Fruit fly (Drosophila melanogaster) whole organism, prepupa: ENCODE results near the gene CG33796.
A peak's percentile ranks its signal among the peaks of the same experiment; 100 is the strongest.

ENCODE experiments used
- Blimp-1 ChIP-seq: fragments of 200-800 bp; sonication (Bioruptor generic); optimal IDR thresholded peaks from 3 replicates; lab custom pipeline; 2017; ENCODE audit warnings: missing biosample characterization, missing genetic modification characterization, mild to moderate bottlenecking, moderate library complexity, missing genetic modification reagents
- CG10631 ChIP-seq: fragments of 200-800 bp; sonication (Bioruptor generic); optimal IDR thresholded peaks from 2 replicates; lab custom pipeline; 2016; ENCODE audit warnings: missing biosample characterization, missing genetic modification characterization
- CG10669 ChIP-seq: fragments of 200-800 bp; sonication (Bioruptor generic); optimal IDR thresholded peaks from 3 replicates; lab custom pipeline; 2018; ENCODE audit warnings: missing biosample characterization, mild to moderate bottlenecking, missing genetic modification characterization, moderate library complexity
- CG11294 ChIP-seq: fragments of 200-800 bp; sonication (Bioruptor generic); IDR thresholded peaks from 2 replicates; pipeline ENCODE4 v1.3.6; 2022; ENCODE audit warnings: missing biosample characterization, missing genetic modification characterization
- CG11762 ChIP-seq: fragments of 200-800 bp; sonication (Bioruptor generic); optimal IDR thresholded peaks from 3 replicates; lab custom pipeline; 2016; ENCODE audit warnings: missing biosample characterization, missing genetic modification characterization; ENCODE audit not compliant: insufficient read depth
- CG11902 ChIP-seq: fragments of 200-800 bp; sonication (Bioruptor generic); optimal IDR thresholded peaks from 3 replicates; lab custom pipeline; 2016; ENCODE audit warnings: missing biosample characterization, missing genetic modification characterization
- CG1621 ChIP-seq: fragments of 200-800 bp; sonication (Bioruptor generic); optimal IDR thresholded peaks from 3 replicates; lab custom pipeline; 2018; ENCODE audit warnings: missing biosample characterization, mild to moderate bottlenecking, missing genetic modification characterization
- CG16779 ChIP-seq: fragments of 200-800 bp; sonication (Bioruptor generic); optimal IDR thresholded peaks from 3 replicates; lab custom pipeline; 2017; ENCODE audit warnings: missing biosample characterization, mild to moderate bottlenecking, missing genetic modification characterization
- CG31627 ChIP-seq: fragments of 200-800 bp; sonication (Bioruptor generic); optimal IDR thresholded peaks from 3 replicates; lab custom pipeline; 2016; ENCODE audit warnings: missing biosample characterization, missing genetic modification characterization
- CG32006 ChIP-seq: fragments of 200-800 bp; sonication (Bioruptor generic); optimal IDR thresholded peaks from 3 replicates; lab custom pipeline; 2017; ENCODE audit warnings: missing biosample characterization, mild to moderate bottlenecking, missing genetic modification characterization
- CG34406 ChIP-seq: fragments of 200-800 bp; sonication (Bioruptor generic); optimal IDR thresholded peaks from 3 replicates; lab custom pipeline; 2016; ENCODE audit warnings: missing biosample characterization, missing genetic modification characterization
- CG4318 ChIP-seq: fragments of 200-800 bp; sonication (Bioruptor generic); optimal IDR thresholded peaks from 3 replicates; lab custom pipeline; 2017; ENCODE audit warnings: missing biosample characterization, mild to moderate bottlenecking, missing genetic modification characterization
- CG6792 ChIP-seq: fragments of 200-800 bp; sonication (Bioruptor generic); optimal IDR thresholded peaks from 3 replicates; lab custom pipeline; 2016; ENCODE audit warnings: missing biosample characterization, missing genetic modification characterization
- CG6808 ChIP-seq: fragments of 200-800 bp; sonication (Bioruptor generic); optimal IDR thresholded peaks from 3 replicates; lab custom pipeline; 2017; ENCODE audit warnings: missing biosample characterization, missing genetic modification characterization, mild to moderate bottlenecking, moderate library complexity, missing genetic modification reagents
- CG6854 ChIP-seq: fragments of 200-800 bp; sonication (Bioruptor generic); optimal IDR thresholded peaks from 2 replicates; lab custom pipeline; 2017; ENCODE audit warnings: missing biosample characterization, mild to moderate bottlenecking, missing genetic modification characterization
- CG7368 ChIP-seq: fragments of 200-800 bp; sonication (Bioruptor generic); optimal IDR thresholded peaks from 3 replicates; lab custom pipeline; 2016; ENCODE audit warnings: missing biosample characterization, missing genetic modification characterization
- CG8119 ChIP-seq: fragments of 200-800 bp; sonication (Bioruptor generic); IDR thresholded peaks from 3 replicates; pipeline ENCODE4 v1.3.6; 2022; ENCODE audit warnings: missing biosample characterization, missing genetic modification characterization
- CG8632 ChIP-seq: fragments of 200-800 bp; sonication (Bioruptor generic); optimal IDR thresholded peaks from 3 replicates; lab custom pipeline; 2016; ENCODE audit warnings: missing biosample characterization, missing genetic modification characterization
- CG9139 ChIP-seq: fragments of 200-800 bp; sonication (Bioruptor generic); optimal IDR thresholded peaks from 3 replicates; lab custom pipeline; 2017; ENCODE audit warnings: missing biosample characterization, mild to moderate bottlenecking, missing genetic modification characterization
- Eip75B ChIP-seq: fragments of 200-800 bp; sonication (Bioruptor generic); optimal IDR thresholded peaks from 3 replicates; lab custom pipeline; 2016; ENCODE audit warnings: missing biosample characterization, missing genetic modification characterization
- Eip78C ChIP-seq: fragments of 200-800 bp; sonication (Bioruptor generic); peaks from one replicate; lab custom pipeline; 2016; ENCODE audit warnings: missing biosample characterization, missing genetic modification characterization
- Eip93F ChIP-seq: fragments of 200-800 bp; sonication (Bioruptor generic); optimal IDR thresholded peaks from 2 replicates; lab custom pipeline; 2016; ENCODE audit warnings: missing biosample characterization, mild to moderate bottlenecking, missing genetic modification characterization
- Ets21C ChIP-seq: fragments of 200-800 bp; sonication (Bioruptor generic); optimal IDR thresholded peaks from 3 replicates; lab custom pipeline; 2016; ENCODE audit warnings: missing biosample characterization, missing genetic modification characterization
- Ets96B ChIP-seq: fragments of 200-800 bp; optimal IDR thresholded peaks from 2 replicates; lab custom pipeline; 2019; ENCODE audit warnings: missing biosample characterization, mild to moderate bottlenecking, missing genetic modification characterization, moderate library complexity
- Gug ChIP-seq: fragments of 200-800 bp; sonication (Bioruptor generic); IDR thresholded peaks from 2 replicates; pipeline ENCODE4 v1.3.6; 2022; ENCODE audit warnings: missing biosample characterization, missing genetic modification characterization
- Hr38 ChIP-seq: sonication (Bioruptor generic); optimal IDR thresholded peaks from 2 replicates; lab custom pipeline; 2016; ENCODE audit warnings: missing biosample characterization, missing genetic modification characterization
- Hr39 ChIP-seq: fragments of 200-800 bp; sonication (Bioruptor generic); optimal IDR thresholded peaks from 2 replicates; lab custom pipeline; 2016; ENCODE audit warnings: missing biosample characterization, missing genetic modification characterization
- Lpt ChIP-seq: fragments of 200-800 bp; sonication (Bioruptor generic); optimal IDR thresholded peaks from 3 replicates; lab custom pipeline; 2016; ENCODE audit warnings: missing biosample characterization, missing genetic modification characterization
- OdsH ChIP-seq: fragments of 200-800 bp; sonication (Bioruptor generic); optimal IDR thresholded peaks from 3 replicates; lab custom pipeline; 2016; ENCODE audit warnings: missing biosample characterization, missing genetic modification characterization
- Sox102F ChIP-seq: fragments of 200-800 bp; sonication (Bioruptor generic); optimal IDR thresholded peaks from 2 replicates; lab custom pipeline; 2016; ENCODE audit warnings: missing biosample characterization, mild to moderate bottlenecking, missing genetic modification characterization
- Sox14 ChIP-seq: fragments of 200-800 bp; sonication (Bioruptor generic); optimal IDR thresholded peaks from 3 replicates; lab custom pipeline; 2016; ENCODE audit warnings: missing biosample characterization, missing genetic modification characterization
- achi ChIP-seq: fragments of 200-800 bp; sonication (Bioruptor generic); optimal IDR thresholded peaks from 3 replicates; lab custom pipeline; 2016; ENCODE audit warnings: missing biosample characterization, missing genetic modification characterization
- acj6 ChIP-seq: fragments of 200-800 bp; sonication (Bioruptor generic); optimal IDR thresholded peaks from 3 replicates; lab custom pipeline; 2016; ENCODE audit warnings: missing biosample characterization, missing genetic modification characterization
- cyc ChIP-seq: fragments of 200-800 bp; sonication (Bioruptor generic); optimal IDR thresholded peaks from 3 replicates; lab custom pipeline; 2016; ENCODE audit warnings: missing biosample characterization, missing genetic modification characterization
- dac ChIP-seq: fragments of 200-800 bp; sonication (Bioruptor generic); optimal IDR thresholded peaks from 2 replicates; lab custom pipeline; 2017; ENCODE audit warnings: missing biosample characterization, mild to moderate bottlenecking, missing genetic modification characterization
- dsx ChIP-seq: fragments of 200-800 bp; optimal IDR thresholded peaks from 3 replicates; lab custom pipeline; 2019; ENCODE audit warnings: missing biosample characterization, mild to moderate bottlenecking, missing genetic modification characterization, moderate library complexity; ENCODE audit not compliant: poor library complexity, severe bottlenecking
- esn ChIP-seq: fragments of 200-800 bp; sonication (Bioruptor generic); optimal IDR thresholded peaks from 2 replicates; lab custom pipeline; 2016; ENCODE audit warnings: missing biosample characterization, mild to moderate bottlenecking, missing genetic modification characterization, moderate library complexity
- fd59A ChIP-seq: fragments of 200-800 bp; sonication (Bioruptor generic); optimal IDR thresholded peaks from 2 replicates; lab custom pipeline; 2017; ENCODE audit warnings: missing biosample characterization, mild to moderate bottlenecking, missing genetic modification characterization, missing genetic modification reagents
- fd85E ChIP-seq: fragments of 200-800 bp; sonication (Bioruptor generic); optimal IDR thresholded peaks from 3 replicates; lab custom pipeline; 2016; ENCODE audit warnings: missing biosample characterization, missing genetic modification characterization
- lz ChIP-seq: fragments of 200-800 bp; sonication (Bioruptor generic); optimal IDR thresholded peaks from 3 replicates; lab custom pipeline; 2016; ENCODE audit warnings: missing biosample characterization, missing genetic modification characterization
- net ChIP-seq: fragments of 200-800 bp; sonication (Bioruptor generic); optimal IDR thresholded peaks from 3 replicates; lab custom pipeline; 2016; ENCODE audit warnings: missing biosample characterization, missing genetic modification characterization
- pdm3 ChIP-seq: fragments of 200-800 bp; sonication (Bioruptor generic); optimal IDR thresholded peaks from 3 replicates; lab custom pipeline; 2016; ENCODE audit warnings: missing biosample characterization, missing genetic modification characterization
- spab ChIP-seq: fragments of 200-800 bp; sonication (Bioruptor generic); optimal IDR thresholded peaks from 2 replicates; lab custom pipeline; 2017; ENCODE audit warnings: missing biosample characterization, mild to moderate bottlenecking, missing genetic modification characterization, missing genetic modification reagents
- ss ChIP-seq, 2 experiments: fragments of 200-800 bp; sonication (Bioruptor generic); optimal IDR thresholded peaks; 2 replicates in 1 of 2; 3 replicates in 1 of 2; lab custom pipeline; 2017 to 2018; ENCODE audit warnings: mild to moderate bottlenecking in 2 of 2, missing biosample characterization in 2 of 2, missing genetic modification characterization in 2 of 2, moderate library complexity in 1 of 2
- svp ChIP-seq: fragments of 200-800 bp; sonication (Bioruptor generic); peaks from one replicate; lab custom pipeline; 2016; ENCODE audit warnings: missing biosample characterization, missing genetic modification characterization
- vri ChIP-seq: fragments of 200-800 bp; sonication (Bioruptor generic); optimal IDR thresholded peaks from 3 replicates; lab custom pipeline; 2016; ENCODE audit warnings: missing biosample characterization, mild to moderate bottlenecking, missing genetic modification characterization

The CG33796 gene

dm6 chr3L:16182633-16183462 is 12.9 kb upstream of the CG33796 start (continued):
- TF ChIP-seq achi (GFP tag; lab: Kevin White, UChicago) (peak; percentile 45), CG8119 (no peak), Hr39 (GFP tag; lab: Kevin White, UChicago) (peak; percentile 54), Eip78C (GFP tag; lab: Kevin White, UChicago) (peak; percentile 89), CG6808 (GFP tag; lab: Kevin White, UChicago) (no peak), ss (GFP tag; optimal IDR thresholded peaks at IDR 0.05; lab: Kevin White, UChicago) (peak in 1 of 2 experiments; percentile 14), Ets21C (GFP tag; lab: Kevin White, UChicago) (peak; percentile 29), Lpt (GFP tag; lab: Kevin White, UChicago) (no peak), fd59A (peak; percentile 18)

dm6 chr3L:16181330-16181830 is 11.5 kb upstream of the CG33796 start:
- TF ChIP-seq lz: peak; percentile 56
- TF ChIP-seq Eip75B (GFP tag; lab: Kevin White, UChicago): peak; percentile 51
- peak; percentile 70 for TF ChIP-seq CG34406 (GFP tag; lab: Kevin White, UChicago)
- TF ChIP-seq net: peak; percentile 53
- no peak; the same call in 1 of the 2 replicates for TF ChIP-seq CG11294 (GFP tag; lab: Robert Waterston, UW)
- peak; percentile 83 for TF ChIP-seq CG10669
- peak; percentile 88 for TF ChIP-seq spab (GFP tag; lab: Kevin White, UChicago)
- TF ChIP-seq Eip78C (GFP tag; lab: Kevin White, UChicago): peak; percentile 97
- peak; percentile 48 for TF ChIP-seq CG6792 (GFP tag; lab: Kevin White, UChicago)
- peak; percentile 72 for TF ChIP-seq OdsH (GFP tag; lab: Kevin White, UChicago)
- peak; percentile 50 for TF ChIP-seq Sox14 (GFP tag; lab: Kevin White, UChicago)
- TF ChIP-seq CG8632 (GFP tag; lab: Kevin White, UChicago): peak; percentile 55
- TF ChIP-seq CG11762: peak; percentile 52
- TF ChIP-seq CG6808 (GFP tag; lab: Kevin White, UChicago): peak; percentile 87
- peak; percentile 50 for TF ChIP-seq Blimp-1 (GFP tag; lab: Kevin White, UChicago)
- peak; percentile 76 for TF ChIP-seq CG16779 (tag; lab: Kevin White, UChicago)
- TF ChIP-seq vri (GFP tag; lab: Kevin White, UChicago): peak; percentile 38
- peak; percentile 72 for TF ChIP-seq achi (GFP tag; lab: Kevin White, UChicago)
- peak; percentile 87 for TF ChIP-seq Ets96B (tag; lab: Kevin White, UChicago)
- TF ChIP-seq CG9139 (GFP tag; lab: Kevin White, UChicago): peak; percentile 88
- TF ChIP-seq Lpt (GFP tag; lab: Kevin White, UChicago): peak; percentile 28
- peak; percentile 86 to 87 for TF ChIP-seq ss (GFP tag; optimal IDR thresholded peaks at IDR 0.05; lab: Kevin White, UChicago)
- TF ChIP-seq CG1621 (tag; lab: Kevin White, UChicago): peak; percentile 49
- TF ChIP-seq Gug (GFP tag; lab: Robert Waterston, UW): peak; percentile 57
- peak; percentile 64 for TF ChIP-seq CG11902 (GFP tag; lab: Kevin White, UChicago)
- peak; percentile 39 for TF ChIP-seq Hr39 (GFP tag; lab: Kevin White, UChicago)
- no peak for TF ChIP-seq Ets21C (GFP tag; lab: Kevin White, UChicago)
- TF ChIP-seq dac (GFP tag; lab: Kevin White, UChicago): no peak
- TF ChIP-seq CG32006 (GFP tag; lab: Kevin White, UChicago): peak; percentile 62
- peak; percentile 46 for TF ChIP-seq pdm3
- no peak for TF ChIP-seq Eip93F (GFP tag; lab: Kevin White, UChicago)
- TF ChIP-seq Hr38 (GFP tag; lab: Kevin White, UChicago): no peak
- peak; percentile 70 for TF ChIP-seq cyc (GFP tag; lab: Kevin White, UChicago)
- peak; percentile 68 for TF ChIP-seq CG10631 (GFP tag; lab: Kevin White, UChicago)
- peak; percentile 73 for TF ChIP-seq acj6 (GFP tag; lab: Kevin White, UChicago)
- peak; percentile 91 for TF ChIP-seq svp (GFP tag; lab: Kevin White, UChicago)
- TF ChIP-seq Sox102F: peak; percentile 53
- TF ChIP-seq CG6854: peak; percentile 55
- TF ChIP-seq esn (GFP tag; lab: Kevin White, UChicago): peak; percentile 71
- peak; percentile 70 for TF ChIP-seq dsx
- TF ChIP-seq CG4318 (GFP tag; lab: Kevin White, UChicago): peak; percentile 48
- no peak for TF ChIP-seq fd85E (GFP tag; lab: Kevin White, UChicago)
- peak; percentile 45 for TF ChIP-seq CG31627
- TF ChIP-seq CG7368 (GFP tag; lab: Kevin White, UChicago): peak; percentile 84
